Fruit fly (Drosophila melanogaster): ENCODE results near the gene CG5937.

CG5937 gene

dm6 chrX:6035359-6035758 is 4.4 kb upstream of the CG5937 start:
- TF ChIP-seq CG33017 (tag; optimal IDR thresholded peaks at IDR 0.05), result no peak
- no peak for TF ChIP-seq bab1 (GFP tag; optimal IDR thresholded peaks at IDR 0.05)
- no peak for TF ChIP-seq cic (GFP tag; optimal IDR thresholded peaks at IDR 0.05)
- no peak for TF ChIP-seq toe (GFP tag; optimal IDR thresholded peaks at IDR 0.05)
- no peak for TF ChIP-seq CG14711 (tag; optimal IDR thresholded peaks at IDR 0.05)
- TF ChIP-seq cnc (optimal IDR thresholded peaks at IDR 0.05), result no peak
- TF ChIP-seq tj (GFP tag; optimal IDR thresholded peaks at IDR 0.05), result no peak
- TF ChIP-seq CG12768 (GFP tag; optimal IDR thresholded peaks at IDR 0.05), result no peak
- TF ChIP-seq CG5204 (GFP tag; optimal IDR thresholded peaks at IDR 0.05), result no peak
- TF ChIP-seq CG7045 (GFP tag; optimal IDR thresholded peaks at IDR 0.05), result no peak

dm6 chrX:6037180-6037946 is 2.4 kb upstream of the CG5937 start, which contains the start of the genes rux and MCTS1:
rux (minus strand) TSS chrX:6037800.
MCTS1 (plus strand) TSS chrX:6037892.
- TF ChIP-seq CG5204 (GFP tag; optimal IDR thresholded peaks at IDR 0.05), result peak; percentile 28
- TF ChIP-seq cic (GFP tag; optimal IDR thresholded peaks at IDR 0.05), result no peak
- TF ChIP-seq Clk (GFP tag; optimal IDR thresholded peaks at IDR 0.05), result no peak
- TF ChIP-seq toe (GFP tag; optimal IDR thresholded peaks at IDR 0.05), result peak; percentile 58
- no peak for TF ChIP-seq CG33017 (tag; optimal IDR thresholded peaks at IDR 0.05)
- no peak for TF ChIP-seq CG7045 (GFP tag; optimal IDR thresholded peaks at IDR 0.05)
- peak; percentile 53 for TF ChIP-seq CG1620 (GFP tag; optimal IDR thresholded peaks at IDR 0.05)
- peak; percentile 7 for TF ChIP-seq kay (GFP tag; ENCODE audit: borderline replicate concordance)
- TF ChIP-seq pad (GFP tag; optimal IDR thresholded peaks at IDR 0.05), result peak; percentile 40
- peak; percentile 30 for TF ChIP-seq ovo (GFP tag; optimal IDR thresholded peaks at IDR 0.05)
- peak; percentile 59 for TF ChIP-seq Hr96 (GFP tag; optimal IDR thresholded peaks at IDR 0.05)
- peak; percentile 55 for TF ChIP-seq CG7101 (tag; optimal IDR thresholded peaks at IDR 0.05)
- TF ChIP-seq tj (GFP tag; optimal IDR thresholded peaks at IDR 0.05), result peak; percentile 3
- TF ChIP-seq cnc (optimal IDR thresholded peaks at IDR 0.05), result no peak
- TF ChIP-seq CG12768 (GFP tag; optimal IDR thresholded peaks at IDR 0.05), result peak; percentile 16
- TF ChIP-seq Mnt (GFP tag; optimal IDR thresholded peaks at IDR 0.05), result peak; percentile 53
- peak; percentile 26 for TF ChIP-seq bab1 (GFP tag; optimal IDR thresholded peaks at IDR 0.05)
- peak; percentile 48 for TF ChIP-seq Crg-1 (GFP tag; optimal IDR thresholded peaks at IDR 0.05)
- TF ChIP-seq CG14711 (tag; optimal IDR thresholded peaks at IDR 0.05), result no peak
- TF ChIP-seq CG11617 (GFP tag; optimal IDR thresholded peaks at IDR 0.05), result peak; percentile 27

dm6 chrX:6050282-6050934 is 10.6 kb downstream of the CG5937 start, which contains the start of gene CG5921:
CG5921 (plus strand) TSS chrX:6050828.
- no peak for TF ChIP-seq cic (GFP tag; optimal IDR thresholded peaks at IDR 0.05)
- TF ChIP-seq Clk (GFP tag; optimal IDR thresholded peaks at IDR 0.05), result no peak
- peak; percentile 23 for TF ChIP-seq bab1 (GFP tag; optimal IDR thresholded peaks at IDR 0.05)

- TF ChIP-seq CG14711 (tag; optimal IDR thresholded peaks at IDR 0.05), result no peak
- TF ChIP-seq tj (GFP tag; optimal IDR thresholded peaks at IDR 0.05), result peak; percentile 100
These were observed 11.3 kb downstream of the CG5937 start for dm6 chrX:6050935-6051656.

dm6 chrX:6052855-6053254 is 13.1 kb downstream of the CG5937 start:
- TF ChIP-seq Crg-1 (GFP tag; optimal IDR thresholded peaks at IDR 0.05) (no peak), CG14711 (tag; optimal IDR thresholded peaks at IDR 0.05) (no peak), CG1620 (GFP tag; optimal IDR thresholded peaks at IDR 0.05) (no peak), CG33017 (tag; optimal IDR thresholded peaks at IDR 0.05) (no peak), CG7045 (GFP tag; optimal IDR thresholded peaks at IDR 0.05) (no peak), pad (GFP tag; optimal IDR thresholded peaks at IDR 0.05) (no peak), bab1 (GFP tag; optimal IDR thresholded peaks at IDR 0.05) (no peak), CG5204 (GFP tag; optimal IDR thresholded peaks at IDR 0.05) (no peak)

dm6 chrX:6054031-6054430 is 14.2 kb downstream of the CG5937 start:
- TF ChIP-seq bab1 (GFP tag; optimal IDR thresholded peaks at IDR 0.05) (no peak), cic (GFP tag; optimal IDR thresholded peaks at IDR 0.05) (no peak), tj (GFP tag; optimal IDR thresholded peaks at IDR 0.05) (no peak), Clk (GFP tag; optimal IDR thresholded peaks at IDR 0.05) (no peak), kay (GFP tag; ENCODE audit: borderline replicate concordance) (no peak), Mnt (GFP tag; optimal IDR thresholded peaks at IDR 0.05) (no peak), toe (GFP tag; optimal IDR thresholded peaks at IDR 0.05) (no peak), cnc (optimal IDR thresholded peaks at IDR 0.05) (no peak), CG11617 (GFP tag; optimal IDR thresholded peaks at IDR 0.05) (no peak), CG14711 (tag; optimal IDR thresholded peaks at IDR 0.05) (no peak), ovo (GFP tag; optimal IDR thresholded peaks at IDR 0.05) (no peak)
